Worm (Caenorhabditis elegans) whole organism, L4 larva: ENCODE data around the gene frk-1.

Experiments
- ama-1 ChIP-seq: fragments of 150-350 bp; optimal IDR thresholded peaks from 2 replicates; lab custom pipeline; 2014; ENCODE audit warnings: inconsistent platforms, mixed read lengths
- arid-1 ChIP-seq: fragments of 200-800 bp; sonication (Bioruptor generic); conservative IDR thresholded peaks from 2 replicates; pipeline ENCODE4 v1.3.6; 2022; ENCODE audit warnings: missing genetic modification reagents, missing genetic modification characterization, missing compliant biosample characterization
- daf-12 ChIP-seq: fragments of 150-350 bp; optimal IDR thresholded peaks from 2 replicates; lab custom pipeline; 2014; ENCODE audit warnings: missing biosample characterization, missing genetic modification reagents, missing genetic modification characterization
- daf-8 ChIP-seq: fragments of 200-800 bp; sonication (Bioruptor generic); IDR thresholded peaks from 2 replicates; pipeline ENCODE4 v1.3.6; 2022; ENCODE audit warnings: missing genetic modification characterization, missing compliant biosample characterization
- egl-27 ChIP-seq: sonication (generic microtip); optimal IDR thresholded peaks from 3 replicates; lab custom pipeline; 2017; ENCODE audit warnings: missing biosample characterization, missing genetic modification reagents, missing genetic modification characterization
- hlh-11 ChIP-seq: fragments of 200-800 bp; sonication (Bioruptor generic); optimal IDR thresholded peaks from 2 replicates; lab custom pipeline; 2018; ENCODE audit warnings: mild to moderate bottlenecking, missing genetic modification characterization, missing compliant biosample characterization
- hmg-1.1 ChIP-seq: fragments of 200-800 bp; sonication (Bioruptor generic); IDR thresholded peaks from 2 replicates; pipeline ENCODE4 v1.3.6; 2022; ENCODE audit warnings: missing genetic modification reagents, missing genetic modification characterization, missing compliant biosample characterization
- lim-7 ChIP-seq: fragments of 200-800 bp; sonication (Bioruptor generic); IDR thresholded peaks from 2 replicates; pipeline ENCODE4 v1.3.6; 2022; ENCODE audit warnings: missing genetic modification characterization, missing compliant biosample characterization
- lsy-2 ChIP-seq, 2 experiments: fragments of 150-350 bp in 1 of 2; sonication (generic microtip) in 1 of 2; optimal IDR thresholded peaks; 2 replicates each; lab custom pipeline; 2014 to 2017; ENCODE audit warnings: missing biosample characterization in 2 of 2, missing genetic modification characterization in 2 of 2
- mdl-1 ChIP-seq, 2 experiments: fragments of 150-350 bp in 1 of 2; sonication (generic microtip) in 1 of 2; optimal IDR thresholded peaks; 2 replicates each; lab custom pipeline; 2014 to 2017; ENCODE audit warnings: missing biosample characterization in 2 of 2, missing genetic modification characterization in 2 of 2
- mes-2 ChIP-seq: sonication (generic microtip); optimal IDR thresholded peaks from 2 replicates; lab custom pipeline; 2016; ENCODE audit warnings: missing genotype, mild to moderate bottlenecking, missing genetic modification characterization, missing compliant biosample characterization; ENCODE audit not compliant: poor library complexity, severe bottlenecking
- nhr-76 ChIP-seq: fragments of 150-350 bp; optimal IDR thresholded peaks from 2 replicates; lab custom pipeline; 2014; ENCODE audit warnings: missing biosample characterization, missing genetic modification characterization
- nhr-77 ChIP-seq: fragments of 150-350 bp; optimal IDR thresholded peaks from 2 replicates; lab custom pipeline; 2014; ENCODE audit warnings: missing biosample characterization, missing genetic modification characterization
- ztf-11 ChIP-seq: fragments of 150-350 bp; optimal IDR thresholded peaks from 2 replicates; lab custom pipeline; 2014; ENCODE audit warnings: missing biosample characterization, missing genetic modification characterization

- TF ChIP-seq lim-7 (GFP tag; lab: Robert Waterston, UW), result no peak
- TF ChIP-seq egl-27 (tag; lab: Kevin White, UChicago), result no peak
- TF ChIP-seq nhr-76 (tag; lab: Kevin White, UChicago), result no peak
- TF ChIP-seq daf-12, result no peak
- no peak for TF ChIP-seq daf-8 (GFP tag; lab: Robert Waterston, UW)
- no peak for TF ChIP-seq mdl-1 (tag; optimal IDR thresholded peaks at IDR 0.05; lab: Kevin White, UChicago)
- no peak for TF ChIP-seq arid-1 (GFP tag; lab: Robert Waterston, UW)
- TF ChIP-seq nhr-77 (tag; lab: Kevin White, UChicago), result no peak
- no peak for TF ChIP-seq hmg-1.1 (GFP tag; lab: Robert Waterston, UW)
- no peak for TF ChIP-seq ama-1
- no peak for TF ChIP-seq ztf-11 (tag; lab: Kevin White, UChicago)
- TF ChIP-seq mes-2 (tag; lab: Kevin White, UChicago), result no peak
- TF ChIP-seq lsy-2 (tag; optimal IDR thresholded peaks at IDR 0.05; lab: Kevin White, UChicago), result no peak
- TF ChIP-seq hlh-11 (tag; lab: Kevin White, UChicago), result no peak
Observed at ce11 chrIV:10080816-10081215, 37.8 kb downstream of the frk-1 start, which contains the start of gene W01B6.6.
